Worm (Caenorhabditis elegans) whole organism, L4/young adult: Measurements from ENCODE around the gene T14E8.2.

Experiments used
- W03F9.2 ChIP-seq: fragments of 150-350 bp; optimal IDR thresholded peaks from 2 replicates; lab custom pipeline; 2014; ENCODE audit warnings: missing biosample characterization, missing genetic modification characterization
- dao-5 ChIP-seq: sonication (generic microtip); optimal IDR thresholded peaks from 2 replicates; lab custom pipeline; 2016; ENCODE audit warnings: missing genotype, missing genetic modification characterization, moderate library complexity, missing compliant biosample characterization
- him-1 ChIP-seq: sonication (generic microtip); optimal IDR thresholded peaks from 2 replicates; lab custom pipeline; 2016; ENCODE audit warnings: missing genotype, missing genetic modification reagents, missing genetic modification characterization, missing compliant biosample characterization

DNA sequence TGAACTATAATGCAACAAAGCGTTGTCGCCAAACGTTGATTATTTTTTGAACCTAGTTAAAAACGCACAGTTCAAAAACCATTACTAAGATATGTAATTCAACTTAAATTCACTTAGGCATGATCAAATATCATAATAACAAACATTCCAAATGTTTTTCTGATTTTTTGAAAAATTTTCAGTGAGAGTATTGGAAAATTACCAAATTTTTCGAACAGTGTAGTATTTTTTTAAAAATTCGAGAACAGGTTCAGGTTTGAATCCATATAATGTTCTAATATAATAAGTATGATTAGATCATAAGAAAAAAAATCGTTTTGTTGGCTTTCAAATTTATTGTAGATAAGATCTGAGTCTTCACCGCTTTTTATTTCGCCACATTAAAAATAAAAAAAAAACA lies 10.8 kb downstream of the T14E8.2 start:
- no peak for TF ChIP-seq dao-5 (tag; lab: Kevin White, UChicago)
- no peak for TF ChIP-seq him-1 (tag; lab: Kevin White, UChicago)
- no peak for TF ChIP-seq W03F9.2
